Worm (Caenorhabditis elegans) whole organism, L2 larva: ENCODE data around the gene sna-3.

Experiments used
- C34F6.9 ChIP-seq: fragments of 150-350 bp; optimal IDR thresholded peaks from 2 replicates; lab custom pipeline; 2014; ENCODE audit warnings: missing biosample characterization, missing genetic modification characterization
- F13H6.1 ChIP-seq: sonication (generic microtip); optimal IDR thresholded peaks from 2 replicates; lab custom pipeline; 2016; ENCODE audit warnings: missing genetic modification characterization, missing compliant biosample characterization
- Y55F3AM.14 ChIP-seq: fragments of 200-800 bp; sonication (Bioruptor generic); optimal IDR thresholded peaks from 2 replicates; lab custom pipeline; 2018; ENCODE audit warnings: mild to moderate bottlenecking, missing genetic modification characterization, missing compliant biosample characterization
- ZK546.5 ChIP-seq: sonication (generic microtip); optimal IDR thresholded peaks from 2 replicates; lab custom pipeline; 2017; ENCODE audit warnings: missing biosample characterization, missing genetic modification characterization
- aly-2 ChIP-seq: fragments of 150-350 bp; optimal IDR thresholded peaks from 2 replicates; lab custom pipeline; 2014; ENCODE audit warnings: missing biosample characterization, missing genetic modification characterization
- blmp-1 ChIP-seq: sonication (generic microtip); optimal IDR thresholded peaks from 2 replicates; lab custom pipeline; 2017; ENCODE audit warnings: missing genetic modification characterization, mild to moderate bottlenecking, missing compliant biosample characterization, antibody characterized with exemption, moderate library complexity; ENCODE audit not compliant: insufficient read depth
- ceh-82 ChIP-seq: fragments of 150-350 bp; optimal IDR thresholded peaks from 2 replicates; lab custom pipeline; 2014; ENCODE audit warnings: missing biosample characterization, missing genetic modification characterization
- crh-2 ChIP-seq: sonication (generic microtip); optimal IDR thresholded peaks from 2 replicates; lab custom pipeline; 2017; ENCODE audit warnings: missing biosample characterization, missing genetic modification characterization
- dmd-4 ChIP-seq: sonication (generic microtip); optimal IDR thresholded peaks from 2 replicates; lab custom pipeline; 2017; ENCODE audit warnings: missing biosample characterization, missing genetic modification characterization
- egl-27 ChIP-seq: sonication (generic microtip); optimal IDR thresholded peaks from 3 replicates; lab custom pipeline; 2017; ENCODE audit warnings: missing biosample characterization, missing genetic modification reagents, missing genetic modification characterization
- elt-1 ChIP-seq: fragments of 150-350 bp; optimal IDR thresholded peaks from 2 replicates; lab custom pipeline; 2014; ENCODE audit warnings: missing biosample characterization, missing genetic modification characterization
- elt-3 ChIP-seq: sonication (generic microtip); optimal IDR thresholded peaks from 2 replicates; lab custom pipeline; 2017; ENCODE audit warnings: missing biosample characterization, missing genetic modification characterization
- fos-1 ChIP-seq: fragments of 150-350 bp; optimal IDR thresholded peaks from 2 replicates; lab custom pipeline; 2014; ENCODE audit warnings: missing biosample characterization, missing genetic modification characterization
- gmeb-1 ChIP-seq: fragments of 150-350 bp; optimal IDR thresholded peaks from 2 replicates; lab custom pipeline; 2014; ENCODE audit warnings: missing biosample characterization, missing genetic modification characterization
- lin-13 ChIP-seq: fragments of 150-350 bp; optimal IDR thresholded peaks from 2 replicates; lab custom pipeline; 2014; ENCODE audit warnings: missing biosample characterization, missing genetic modification reagents, missing genetic modification characterization
- lsy-2 ChIP-seq, 2 experiments: fragments of 150-350 bp in 1 of 2; sonication (generic microtip) in 1 of 2; optimal IDR thresholded peaks; 2 replicates each; lab custom pipeline; 2014 to 2017; ENCODE audit warnings: missing biosample characterization in 2 of 2, missing genetic modification characterization in 2 of 2
- mab-5 ChIP-seq: fragments of 150-350 bp; optimal IDR thresholded peaks from 2 replicates; lab custom pipeline; 2014; ENCODE audit warnings: missing biosample characterization, missing genetic modification characterization
- mdl-1 ChIP-seq, 2 experiments: fragments of 150-350 bp in 1 of 2; sonication (generic microtip) in 1 of 2; optimal IDR thresholded peaks; 2 replicates each; lab custom pipeline; 2017; ENCODE audit warnings: missing biosample characterization in 2 of 2, missing genetic modification characterization in 2 of 2
- nhr-10 ChIP-seq: sonication (generic microtip); optimal IDR thresholded peaks from 2 replicates; lab custom pipeline; 2017; ENCODE audit warnings: missing biosample characterization, missing genetic modification characterization
- nhr-11 ChIP-seq: fragments of 150-350 bp; optimal IDR thresholded peaks from 2 replicates; lab custom pipeline; 2014; ENCODE audit warnings: missing biosample characterization, missing genetic modification characterization
- nhr-12 ChIP-seq: fragments of 150-350 bp; optimal IDR thresholded peaks from 2 replicates; lab custom pipeline; 2014; ENCODE audit warnings: missing biosample characterization, missing genetic modification characterization
- nhr-129 ChIP-seq: fragments of 150-350 bp; optimal IDR thresholded peaks from 2 replicates; lab custom pipeline; 2014; ENCODE audit warnings: missing biosample characterization, missing genetic modification characterization
- nhr-21 ChIP-seq: fragments of 150-350 bp; optimal IDR thresholded peaks from 2 replicates; lab custom pipeline; 2014; ENCODE audit warnings: missing biosample characterization, missing genetic modification characterization
- nhr-77 ChIP-seq: fragments of 150-350 bp; optimal IDR thresholded peaks from 2 replicates; lab custom pipeline; 2014; ENCODE audit warnings: missing biosample characterization, missing genetic modification characterization
- sem-4 ChIP-seq: fragments of 150-350 bp; optimal IDR thresholded peaks from 2 replicates; lab custom pipeline; 2014; ENCODE audit warnings: missing biosample characterization, missing genetic modification reagents, missing genetic modification characterization
- sma-3 ChIP-seq: sonication (generic microtip); optimal IDR thresholded peaks from 2 replicates; lab custom pipeline; 2016; ENCODE audit warnings: missing genetic modification reagents, missing genetic modification characterization, missing compliant biosample characterization
- sma-9 ChIP-seq, 2 experiments: fragments of 150-350 bp in 1 of 2; sonication (generic microtip) in 1 of 2; optimal IDR thresholded peaks; 2 replicates each; lab custom pipeline; 2014 to 2016; ENCODE audit warnings: missing genetic modification characterization in 2 of 2, mild to moderate bottlenecking in 1 of 2, missing biosample characterization in 1 of 2, missing compliant biosample characterization in 1 of 2, missing genetic modification reagents in 1 of 2, moderate library complexity in 1 of 2
- unc-55 ChIP-seq: fragments of 150-350 bp; sonication (generic microtip); optimal IDR thresholded peaks from 3 replicates; lab custom pipeline; 2014; ENCODE audit warnings: missing biosample characterization, missing genetic modification reagents, missing genetic modification characterization
- zag-1 ChIP-seq: fragments of 150-350 bp; optimal IDR thresholded peaks from 2 replicates; lab custom pipeline; 2014; ENCODE audit warnings: missing biosample characterization, missing genetic modification characterization
- ztf-1 ChIP-seq: fragments of 200-800 bp; sonication (Bioruptor generic); conservative IDR thresholded peaks from 2 replicates; pipeline ENCODE4 v1.3.6; 2022; ENCODE audit warnings: missing genetic modification characterization, missing compliant biosample characterization
- ztf-11 ChIP-seq: sonication (generic microtip); optimal IDR thresholded peaks from 2 replicates; lab custom pipeline; 2017; ENCODE audit warnings: missing biosample characterization, missing genetic modification characterization
- ztf-4 ChIP-seq: fragments of 150-350 bp; optimal IDR thresholded peaks from 2 replicates; lab custom pipeline; 2014; ENCODE audit warnings: missing biosample characterization, missing genetic modification characterization

Gene sna-3

DNA sequence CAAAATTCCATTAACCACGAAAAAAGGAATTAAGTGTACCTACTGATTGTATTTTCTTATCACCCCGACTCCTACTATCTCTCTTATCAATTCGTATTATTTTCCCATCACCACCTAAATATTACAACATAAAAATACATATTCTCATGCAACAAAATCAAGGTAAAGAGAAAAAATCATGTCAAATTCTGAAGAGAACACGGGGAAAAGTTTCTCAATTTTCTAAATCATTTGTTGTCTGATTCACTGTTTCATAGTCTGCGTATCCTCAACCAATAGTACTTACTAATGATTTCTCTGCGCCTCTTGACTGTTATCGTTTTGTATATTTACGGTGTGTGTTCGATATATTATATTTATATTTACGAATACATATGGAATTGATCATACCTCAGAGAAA, 25.9 kb upstream of the sna-3 start:
- peak; percentile 39 for TF ChIP-seq egl-27 (tag; lab: Kevin White, UChicago)
- TF ChIP-seq nhr-10 = no peak
- TF ChIP-seq fos-1 (tag; lab: Kevin White, UChicago) = peak; percentile 89
- TF ChIP-seq C34F6.9 (tag; lab: Kevin White, UChicago) = peak; percentile 17
- no peak for TF ChIP-seq ZK546.5 (tag; lab: Kevin White, UChicago)
- peak; percentile 59 for TF ChIP-seq crh-2 (tag; lab: Kevin White, UChicago)
- no peak for TF ChIP-seq nhr-11
- no peak for TF ChIP-seq sem-4

DNA sequence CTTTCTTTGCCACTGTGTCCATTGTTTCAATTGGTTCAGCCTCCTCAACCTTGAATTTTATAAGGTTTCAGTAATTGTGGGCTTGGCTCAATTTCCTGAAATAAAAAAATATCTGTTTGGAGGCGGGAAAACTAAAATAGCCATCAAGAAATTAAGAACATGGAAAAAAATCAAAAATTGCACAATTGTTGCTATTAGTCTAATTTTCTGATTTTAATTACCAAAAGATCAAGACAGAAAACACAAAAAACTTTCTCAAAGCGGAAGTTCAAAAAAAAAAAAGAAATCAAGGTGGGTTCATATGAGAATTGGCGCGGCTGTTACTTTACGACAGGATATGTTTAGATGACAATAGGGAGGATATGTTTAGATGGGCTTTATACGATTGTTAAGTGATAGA, 24.9 kb upstream of the sna-3 start, which contains the start of gene esyt-2:
esyt-2 (minus strand) TSS at position 101 of the 400 bp plus-strand sequence.
- TF ChIP-seq ZK546.5 (tag; lab: Kevin White, UChicago) = no peak
- TF ChIP-seq mdl-1 (tag; optimal IDR thresholded peaks at IDR 0.05; lab: Kevin White, UChicago) = no peak
- no peak for TF ChIP-seq nhr-129 (tag; lab: Kevin White, UChicago)
- no peak for TF ChIP-seq nhr-11
- TF ChIP-seq ceh-82 (tag; lab: Kevin White, UChicago) = no peak
- no peak for TF ChIP-seq nhr-77 (tag; lab: Kevin White, UChicago)
- no peak for TF ChIP-seq dmd-4 (tag; lab: Kevin White, UChicago)
- no peak for TF ChIP-seq nhr-21 (tag; lab: Kevin White, UChicago)
- TF ChIP-seq elt-3 (tag; lab: Kevin White, UChicago) = no peak
- no peak for TF ChIP-seq lin-13 (GFP tag; lab: Kevin White, UChicago)
- no peak for TF ChIP-seq nhr-12 (tag; lab: Kevin White, UChicago)
- TF ChIP-seq C34F6.9 (tag; lab: Kevin White, UChicago) = no peak
- TF ChIP-seq ztf-1 (GFP tag; lab: Robert Waterston, UW) = no peak

DNA sequence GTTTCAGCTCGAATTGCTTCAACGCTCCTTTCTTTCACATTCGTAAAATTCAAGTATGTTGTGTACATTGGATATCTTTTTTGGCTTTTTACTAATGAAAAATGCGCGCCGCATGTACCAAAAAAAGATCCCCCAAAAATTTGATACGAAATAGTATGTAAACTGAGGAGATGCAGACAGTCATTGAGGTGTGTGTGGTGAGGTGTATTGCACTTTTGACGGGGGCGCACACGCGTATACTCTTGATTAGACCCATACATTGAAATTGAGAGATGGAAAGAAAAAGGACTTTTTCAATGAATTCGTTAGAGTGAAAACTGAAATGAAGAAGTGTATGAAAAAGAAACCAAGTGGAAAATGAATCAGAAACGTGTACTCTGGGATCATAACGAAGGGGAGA, 15.4 kb upstream of the sna-3 start:
- no peak for TF ChIP-seq Y55F3AM.14 (GFP tag; lab: Kevin White, UChicago)
- no peak for TF ChIP-seq mab-5 (tag; lab: Kevin White, UChicago)
- peak; percentile 8 for TF ChIP-seq unc-55
- TF ChIP-seq elt-3 (tag; lab: Kevin White, UChicago) = no peak
- TF ChIP-seq nhr-21 (tag; lab: Kevin White, UChicago) = no peak

DNA sequence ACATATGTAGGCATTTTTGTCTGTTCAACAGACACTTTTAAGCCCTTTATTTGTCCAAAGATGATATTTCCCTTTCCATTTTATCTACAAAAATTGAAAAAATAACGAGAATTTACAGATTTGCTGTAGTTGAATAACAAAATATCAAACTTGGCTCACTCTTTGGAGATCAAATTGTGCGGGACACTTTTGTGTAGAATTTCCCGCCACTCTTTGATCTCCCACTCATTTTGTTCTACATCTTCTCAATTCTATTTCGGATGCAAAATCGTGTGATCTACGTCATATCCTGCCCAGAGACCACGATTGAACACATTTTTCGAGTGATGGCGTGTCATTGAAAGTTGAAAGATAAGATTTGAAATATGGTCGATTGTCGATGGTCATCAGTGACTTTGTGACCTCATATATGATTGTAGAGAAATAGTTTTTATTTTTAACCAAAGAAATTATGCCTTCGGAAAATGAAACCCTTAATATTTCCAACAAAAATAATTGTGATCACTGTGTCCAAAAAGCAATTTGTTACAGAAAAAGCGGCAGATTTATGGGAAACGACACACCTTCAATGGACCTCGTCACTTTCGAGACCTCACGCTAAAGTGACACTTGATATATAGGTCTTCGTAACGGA, 10.9 kb upstream of the sna-3 start, which contains the start of gene hot-4:
hot-4 (plus strand) TSS at position 584 of the 634 bp plus-strand sequence.
- no peak for TF ChIP-seq sma-3 (GFP tag; lab: Kevin White, UChicago)
- no peak for TF ChIP-seq aly-2 (tag; lab: Kevin White, UChicago)
- TF ChIP-seq Y55F3AM.14 (GFP tag; lab: Kevin White, UChicago) = no peak
- TF ChIP-seq zag-1 (tag; lab: Kevin White, UChicago) = no peak
- no peak for TF ChIP-seq egl-27 (tag; lab: Kevin White, UChicago)
- no peak for TF ChIP-seq mab-5 (tag; lab: Kevin White, UChicago)
- no peak for TF ChIP-seq elt-1 (tag; lab: Kevin White, UChicago)
- TF ChIP-seq C34F6.9 (tag; lab: Kevin White, UChicago) = no peak

DNA sequence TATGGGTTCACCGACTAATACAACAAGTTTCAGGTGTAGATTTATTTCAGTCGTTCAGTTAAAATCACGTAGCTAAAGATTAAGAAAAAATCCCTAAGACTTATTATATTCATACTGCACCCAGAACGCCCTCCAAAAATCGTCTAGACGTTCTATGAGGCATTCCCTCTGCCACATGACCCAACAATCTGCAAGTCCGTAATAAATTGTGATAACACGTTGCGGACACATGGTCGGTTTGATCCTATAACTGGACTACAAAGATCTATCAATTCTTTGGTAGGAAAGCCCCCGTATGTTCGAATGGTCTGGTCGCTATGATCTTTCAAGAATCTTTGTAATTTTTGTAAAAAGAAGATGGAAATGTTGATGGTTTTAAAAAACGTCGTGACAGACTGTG, 9.9 kb upstream of the sna-3 start:
- TF ChIP-seq blmp-1 (tag; lab: Kevin White, UChicago) (peak; percentile 41), crh-2 (tag; lab: Kevin White, UChicago) (no peak), ztf-11 (no peak), ztf-1 (GFP tag; lab: Robert Waterston, UW) (no peak), unc-55 (no peak), lin-13 (GFP tag; lab: Kevin White, UChicago) (no peak), gmeb-1 (tag; lab: Kevin White, UChicago) (no peak), ztf-4 (no peak), elt-1 (tag; lab: Kevin White, UChicago) (no peak), nhr-21 (tag; lab: Kevin White, UChicago) (peak; percentile 57), sma-9 (GFP tag; optimal IDR thresholded peaks at IDR 0.05; lab: Kevin White, UChicago) (peak; percentile 56), sma-9 (tag; optimal IDR thresholded peaks at IDR 0.05; lab: Kevin White, UChicago) (no peak)

DNA sequence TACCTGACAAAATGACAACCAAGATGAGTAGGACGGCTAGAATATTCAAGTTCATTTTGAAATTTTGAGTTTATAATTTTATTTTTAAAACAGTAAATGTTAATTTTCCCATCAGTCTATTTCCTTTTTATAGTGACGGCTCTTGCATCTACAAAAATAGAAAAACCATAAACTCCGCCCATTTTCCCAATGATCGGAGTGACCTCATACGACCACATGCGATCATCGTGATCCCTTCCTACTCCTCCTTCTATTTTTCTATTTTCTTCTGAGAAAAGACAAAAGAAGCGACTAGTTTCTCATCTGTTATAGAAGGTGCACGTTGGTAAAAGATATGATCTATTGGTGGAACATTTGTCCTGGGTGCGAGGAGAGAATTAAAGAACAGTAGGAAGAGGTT, 9.5 kb upstream of the sna-3 start, which contains the start of gene C23G10.11:
C23G10.11 (minus strand) TSS at position 101 of the 400 bp plus-strand sequence.
- TF ChIP-seq fos-1 (tag; lab: Kevin White, UChicago) (no peak), C34F6.9 (tag; lab: Kevin White, UChicago) (no peak), F13H6.1 (tag; lab: Kevin White, UChicago) (no peak), nhr-10 (no peak), lsy-2 (tag; optimal IDR thresholded peaks at IDR 0.05; lab: Kevin White, UChicago) (no peak), Y55F3AM.14 (GFP tag; lab: Kevin White, UChicago) (no peak), ztf-4 (no peak), unc-55 (no peak)
